Fruit fly (Drosophila melanogaster): Measurements from ENCODE around the gene Ald2.

DNA sequence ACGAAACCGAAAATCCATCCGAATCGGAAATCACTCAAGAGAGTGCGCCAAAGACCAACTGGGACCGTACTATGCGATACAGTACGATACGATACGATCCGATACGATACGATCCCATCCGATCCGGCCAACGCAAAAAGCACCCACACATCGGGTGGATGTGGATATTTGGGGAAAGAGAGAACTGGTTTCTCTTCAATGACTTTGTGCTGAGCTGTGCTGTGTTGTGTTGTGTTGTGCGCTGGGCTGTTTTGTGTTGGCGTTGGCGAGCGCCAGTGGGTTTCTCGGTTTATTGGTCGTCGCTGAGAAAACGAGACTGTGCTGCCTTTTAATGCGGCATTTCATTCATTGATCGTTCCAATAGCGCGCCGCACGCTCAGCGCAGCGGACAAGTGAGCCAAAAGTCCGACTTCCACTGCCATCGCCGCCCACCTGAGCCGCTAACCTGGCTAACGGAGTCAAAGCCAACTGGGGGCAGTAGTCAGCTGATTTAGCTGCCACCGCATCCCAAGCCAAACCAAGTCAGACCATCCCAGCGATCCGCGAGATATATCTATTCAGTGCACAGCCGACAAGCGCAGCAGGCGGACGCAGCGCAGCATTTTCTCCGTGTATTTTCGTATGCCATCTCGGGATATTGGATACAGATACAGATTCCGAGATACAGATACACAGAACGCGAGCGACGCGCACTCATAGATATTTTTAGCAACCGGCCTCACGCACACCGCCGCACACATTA lies 26.7 kb downstream of the Ald2 start, which contains the start of gene tx:
- TF ChIP-seq Eip93F (GFP tag; optimal IDR thresholded peaks at IDR 0.05) (no peak), CG11294 (GFP tag; IDR thresholded peaks at IDR 0.05) (no peak), OdsH (GFP tag; optimal IDR thresholded peaks at IDR 0.05) (no peak), net (GFP tag; optimal IDR thresholded peaks at IDR 0.05) (no peak), ss (GFP tag; optimal IDR thresholded peaks at IDR 0.05) (peak in 1 of 2 experiments; percentile 2), Hr39 (GFP tag; optimal IDR thresholded peaks at IDR 0.05) (no peak), Ets21C (GFP tag; optimal IDR thresholded peaks at IDR 0.05) (no peak), Ets96B (tag; optimal IDR thresholded peaks at IDR 0.05) (no peak), CG1621 (tag; optimal IDR thresholded peaks at IDR 0.05) (peak; percentile 41), Lpt (GFP tag; optimal IDR thresholded peaks at IDR 0.05) (peak; percentile 10), Sox102F (GFP tag; optimal IDR thresholded peaks at IDR 0.05) (no peak), CG8319 (GFP tag; optimal IDR thresholded peaks at IDR 0.05) (no peak), eg (GFP tag; IDR thresholded peaks at IDR 0.05) (peak; percentile 38; the same call in 2 of the 3 replicates), CG31627 (GFP tag; optimal IDR thresholded peaks at IDR 0.05) (no peak)
